Worm (Caenorhabditis elegans) whole organism, midembryonic: ENCODE measurements around the gene srsx-16.

Source experiments
- T22C8.4 ChIP-seq: fragments of 200-800 bp; sonication (Bioruptor generic); IDR thresholded peaks from 2 replicates; pipeline ENCODE4 v1.3.6; 2022; ENCODE audit warnings: missing genetic modification characterization, missing compliant biosample characterization
- cog-1 ChIP-seq: sonication (generic microtip); optimal IDR thresholded peaks from 2 replicates; lab custom pipeline; 2016; ENCODE audit warnings: missing genetic modification characterization, missing compliant biosample characterization
- flt-1 ChIP-seq: fragments of 200-800 bp; sonication (Bioruptor generic); IDR thresholded peaks from 2 replicates; pipeline ENCODE4 v1.3.6; 2022; ENCODE audit warnings: missing genetic modification characterization, missing compliant biosample characterization
- med-1 ChIP-seq: sonication (generic microtip); optimal IDR thresholded peaks from 2 replicates; lab custom pipeline; 2017; ENCODE audit warnings: missing genetic modification characterization, mild to moderate bottlenecking, missing compliant biosample characterization, antibody characterized with exemption, missing genetic modification reagents; ENCODE audit not compliant: insufficient read depth
- tab-1 ChIP-seq: fragments of 200-800 bp; sonication (Bioruptor generic); IDR thresholded peaks from 2 replicates; pipeline ENCODE4 v1.3.6; 2022; ENCODE audit warnings: missing genetic modification characterization, missing compliant biosample characterization
- ztf-23 ChIP-seq: fragments of 200-800 bp; sonication (Bioruptor generic); IDR thresholded peaks from 2 replicates; pipeline ENCODE4 v1.3.6; 2022; ENCODE audit warnings: missing genetic modification reagents, missing genetic modification characterization, missing compliant biosample characterization
- ztf-29 ChIP-seq: fragments of 200-800 bp; sonication (Bioruptor generic); IDR thresholded peaks from 2 replicates; pipeline ENCODE4 v1.3.6; 2022; ENCODE audit warnings: missing genetic modification reagents, missing genetic modification characterization, missing compliant biosample characterization

DNA sequence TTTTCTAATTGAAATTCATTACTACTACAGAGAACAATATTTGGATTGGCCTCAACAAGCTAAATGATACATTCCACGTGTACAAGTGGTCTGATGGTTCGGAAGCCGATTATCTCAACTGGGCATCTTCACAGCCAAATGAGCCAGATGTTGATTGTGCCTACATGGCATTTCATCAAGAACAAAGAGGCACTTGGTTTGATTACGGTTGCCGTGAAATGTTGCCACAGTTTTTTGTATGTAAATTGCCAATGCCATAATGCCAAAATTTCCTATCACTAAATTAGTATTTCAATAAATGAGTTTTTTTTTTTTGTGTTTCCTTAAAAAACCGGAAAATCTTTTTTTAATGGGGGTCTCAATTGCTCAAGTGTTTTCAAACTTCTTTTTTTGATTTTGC lies 35.1 kb upstream of the srsx-16 start:
- no peak for TF ChIP-seq T22C8.4 (GFP tag; lab: Robert Waterston, UW)
- TF ChIP-seq cog-1 (tag; lab: Kevin White, UChicago) = no peak
- no peak for TF ChIP-seq tab-1 (GFP tag; lab: Robert Waterston, UW)
- TF ChIP-seq med-1 (GFP tag; lab: Kevin White, UChicago) = no peak
- TF ChIP-seq flt-1 = no peak
- no peak for TF ChIP-seq ztf-23
- no peak for TF ChIP-seq ztf-29 (GFP tag; lab: Robert Waterston, UW)
